Worm (Caenorhabditis elegans) whole organism, L2 larva: Measurements from ENCODE around the gene epic-3.

ENCODE experiments used
- C34F6.9 ChIP-seq: fragments of 150-350 bp; optimal IDR thresholded peaks from 2 replicates; lab custom pipeline; 2014; ENCODE audit warnings: missing biosample characterization, missing genetic modification characterization
- F13H6.1 ChIP-seq: sonication (generic microtip); optimal IDR thresholded peaks from 2 replicates; lab custom pipeline; 2016; ENCODE audit warnings: missing genetic modification characterization, missing compliant biosample characterization
- R02D3.7 ChIP-seq: fragments of 150-350 bp; optimal IDR thresholded peaks from 2 replicates; lab custom pipeline; 2014; ENCODE audit warnings: missing biosample characterization, missing genetic modification characterization
- Y55F3AM.14 ChIP-seq: fragments of 200-800 bp; sonication (Bioruptor generic); optimal IDR thresholded peaks from 2 replicates; lab custom pipeline; 2018; ENCODE audit warnings: mild to moderate bottlenecking, missing genetic modification characterization, missing compliant biosample characterization
- ZK546.5 ChIP-seq: sonication (generic microtip); optimal IDR thresholded peaks from 2 replicates; lab custom pipeline; 2017; ENCODE audit warnings: missing biosample characterization, missing genetic modification characterization
- aly-2 ChIP-seq: fragments of 150-350 bp; optimal IDR thresholded peaks from 2 replicates; lab custom pipeline; 2014; ENCODE audit warnings: missing biosample characterization, missing genetic modification characterization
- ama-1 ChIP-seq: fragments of 150-350 bp; optimal IDR thresholded peaks from 2 replicates; lab custom pipeline; 2018; ENCODE audit warnings: inconsistent platforms
- blmp-1 ChIP-seq: sonication (generic microtip); optimal IDR thresholded peaks from 2 replicates; lab custom pipeline; 2017; ENCODE audit warnings: missing genetic modification characterization, mild to moderate bottlenecking, missing compliant biosample characterization, antibody characterized with exemption, moderate library complexity; ENCODE audit not compliant: insufficient read depth
- ceh-16 ChIP-seq: fragments of 150-350 bp; optimal IDR thresholded peaks from 2 replicates; lab custom pipeline; 2014; ENCODE audit warnings: missing biosample characterization, missing genetic modification characterization
- ceh-82 ChIP-seq: fragments of 150-350 bp; optimal IDR thresholded peaks from 2 replicates; lab custom pipeline; 2014; ENCODE audit warnings: missing biosample characterization, missing genetic modification characterization
- crh-2 ChIP-seq: sonication (generic microtip); optimal IDR thresholded peaks from 2 replicates; lab custom pipeline; 2017; ENCODE audit warnings: missing biosample characterization, missing genetic modification characterization
- dmd-4 ChIP-seq: sonication (generic microtip); optimal IDR thresholded peaks from 2 replicates; lab custom pipeline; 2017; ENCODE audit warnings: missing biosample characterization, missing genetic modification characterization
- elt-1 ChIP-seq: fragments of 150-350 bp; optimal IDR thresholded peaks from 2 replicates; lab custom pipeline; 2014; ENCODE audit warnings: missing biosample characterization, missing genetic modification characterization
- elt-3 ChIP-seq: sonication (generic microtip); optimal IDR thresholded peaks from 2 replicates; lab custom pipeline; 2017; ENCODE audit warnings: missing biosample characterization, missing genetic modification characterization
- fos-1 ChIP-seq: fragments of 150-350 bp; optimal IDR thresholded peaks from 2 replicates; lab custom pipeline; 2014; ENCODE audit warnings: missing biosample characterization, missing genetic modification characterization
- gmeb-1 ChIP-seq: fragments of 150-350 bp; optimal IDR thresholded peaks from 2 replicates; lab custom pipeline; 2014; ENCODE audit warnings: missing biosample characterization, missing genetic modification characterization
- lin-13 ChIP-seq: fragments of 150-350 bp; optimal IDR thresholded peaks from 2 replicates; lab custom pipeline; 2014; ENCODE audit warnings: missing biosample characterization, missing genetic modification reagents, missing genetic modification characterization
- lin-39 ChIP-seq: fragments of 150-350 bp; optimal IDR thresholded peaks from 2 replicates; lab custom pipeline; 2014; ENCODE audit warnings: missing biosample characterization, missing genetic modification reagents, missing genetic modification characterization
- lsy-2 ChIP-seq, 2 experiments: fragments of 150-350 bp in 1 of 2; sonication (generic microtip) in 1 of 2; optimal IDR thresholded peaks; 2 replicates each; lab custom pipeline; 2014 to 2017; ENCODE audit warnings: missing biosample characterization in 2 of 2, missing genetic modification characterization in 2 of 2
- mbf-1 ChIP-seq: sonication (generic microtip); optimal IDR thresholded peaks from 2 replicates; lab custom pipeline; 2017; ENCODE audit warnings: missing biosample characterization, missing genetic modification characterization
- mdl-1 ChIP-seq, 2 experiments: fragments of 150-350 bp in 1 of 2; sonication (generic microtip) in 1 of 2; optimal IDR thresholded peaks; 2 replicates each; lab custom pipeline; 2017; ENCODE audit warnings: missing biosample characterization in 2 of 2, missing genetic modification characterization in 2 of 2
- nhr-11 ChIP-seq: fragments of 150-350 bp; optimal IDR thresholded peaks from 2 replicates; lab custom pipeline; 2014; ENCODE audit warnings: missing biosample characterization, missing genetic modification characterization
- nhr-12 ChIP-seq: fragments of 150-350 bp; optimal IDR thresholded peaks from 2 replicates; lab custom pipeline; 2014; ENCODE audit warnings: missing biosample characterization, missing genetic modification characterization
- nhr-129 ChIP-seq: fragments of 150-350 bp; optimal IDR thresholded peaks from 2 replicates; lab custom pipeline; 2014; ENCODE audit warnings: missing biosample characterization, missing genetic modification characterization
- nhr-21 ChIP-seq: fragments of 150-350 bp; optimal IDR thresholded peaks from 2 replicates; lab custom pipeline; 2014; ENCODE audit warnings: missing biosample characterization, missing genetic modification characterization
- nhr-237 ChIP-seq: fragments of 150-350 bp; optimal IDR thresholded peaks from 2 replicates; lab custom pipeline; 2014; ENCODE audit warnings: missing biosample characterization, missing genetic modification characterization
- nhr-25 ChIP-seq: fragments of 150-350 bp; sonication (generic microtip); optimal IDR thresholded peaks from 3 replicates; lab custom pipeline; 2014; ENCODE audit warnings: missing biosample characterization, missing genetic modification characterization
- peb-1 ChIP-seq: fragments of 150-350 bp; optimal IDR thresholded peaks from 2 replicates; lab custom pipeline; 2014; ENCODE audit warnings: missing biosample characterization, missing genetic modification characterization
- skn-1 ChIP-seq: sonication (generic microtip); optimal IDR thresholded peaks from 2 replicates; lab custom pipeline; 2017; ENCODE audit warnings: missing biosample characterization, missing genetic modification characterization
- sma-3 ChIP-seq: sonication (generic microtip); optimal IDR thresholded peaks from 2 replicates; lab custom pipeline; 2016; ENCODE audit warnings: missing genetic modification reagents, missing genetic modification characterization, missing compliant biosample characterization
- sma-9 ChIP-seq, 2 experiments: fragments of 150-350 bp in 1 of 2; sonication (generic microtip) in 1 of 2; optimal IDR thresholded peaks; 2 replicates each; lab custom pipeline; 2014 to 2016; ENCODE audit warnings: missing genetic modification characterization in 2 of 2, mild to moderate bottlenecking in 1 of 2, missing biosample characterization in 1 of 2, missing compliant biosample characterization in 1 of 2, missing genetic modification reagents in 1 of 2, moderate library complexity in 1 of 2
- snpc-4 ChIP-seq: fragments of 150-350 bp; optimal IDR thresholded peaks from 2 replicates; lab custom pipeline; 2014; ENCODE audit warnings: missing biosample characterization, missing genetic modification characterization
- unc-39 ChIP-seq: fragments of 150-350 bp; optimal IDR thresholded peaks from 2 replicates; lab custom pipeline; 2014; ENCODE audit warnings: missing biosample characterization, missing genetic modification characterization
- unc-55 ChIP-seq: fragments of 150-350 bp; sonication (generic microtip); optimal IDR thresholded peaks from 3 replicates; lab custom pipeline; 2014; ENCODE audit warnings: missing biosample characterization, missing genetic modification reagents, missing genetic modification characterization
- unc-62 ChIP-seq: fragments of 150-350 bp; optimal IDR thresholded peaks from 2 replicates; lab custom pipeline; 2014; ENCODE audit warnings: missing biosample characterization, missing genetic modification reagents, missing genetic modification characterization
- zag-1 ChIP-seq: fragments of 150-350 bp; optimal IDR thresholded peaks from 2 replicates; lab custom pipeline; 2014; ENCODE audit warnings: missing biosample characterization, missing genetic modification characterization
- ztf-1 ChIP-seq: fragments of 200-800 bp; sonication (Bioruptor generic); conservative IDR thresholded peaks from 2 replicates; pipeline ENCODE4 v1.3.6; 2022; ENCODE audit warnings: missing genetic modification characterization, missing compliant biosample characterization
- ztf-4 ChIP-seq: fragments of 150-350 bp; optimal IDR thresholded peaks from 2 replicates; lab custom pipeline; 2014; ENCODE audit warnings: missing biosample characterization, missing genetic modification characterization

Gene epic-3

DNA sequence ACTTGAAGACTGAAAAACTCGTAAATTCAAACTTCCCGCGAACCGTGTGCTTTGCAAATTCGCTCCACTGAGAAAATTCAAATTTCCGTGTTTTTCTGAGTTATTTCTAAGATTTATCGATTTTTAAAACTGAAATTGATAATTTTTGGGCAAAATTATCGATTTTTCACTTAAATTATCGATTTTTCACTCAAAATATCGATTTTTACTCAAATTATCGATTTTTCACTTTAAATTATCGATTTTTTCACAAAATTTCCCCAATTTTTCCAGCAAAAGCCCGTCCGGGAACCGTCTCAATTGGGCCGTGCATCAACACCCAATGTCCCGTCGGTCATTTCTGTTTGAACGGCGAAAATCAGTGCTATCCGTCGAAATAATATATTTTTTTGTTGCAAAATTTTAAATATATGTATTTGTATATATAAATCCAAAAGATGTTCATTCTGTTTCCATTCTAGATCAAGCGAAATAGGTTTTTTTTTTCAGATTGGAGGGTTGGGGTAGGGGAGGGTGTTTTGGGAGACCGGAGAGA, 3.4 kb upstream of the epic-3 start:
- TF ChIP-seq mdl-1 (tag; optimal IDR thresholded peaks at IDR 0.05; lab: Kevin White, UChicago) (no peak), snpc-4 (tag; lab: Kevin White, UChicago) (no peak)

DNA sequence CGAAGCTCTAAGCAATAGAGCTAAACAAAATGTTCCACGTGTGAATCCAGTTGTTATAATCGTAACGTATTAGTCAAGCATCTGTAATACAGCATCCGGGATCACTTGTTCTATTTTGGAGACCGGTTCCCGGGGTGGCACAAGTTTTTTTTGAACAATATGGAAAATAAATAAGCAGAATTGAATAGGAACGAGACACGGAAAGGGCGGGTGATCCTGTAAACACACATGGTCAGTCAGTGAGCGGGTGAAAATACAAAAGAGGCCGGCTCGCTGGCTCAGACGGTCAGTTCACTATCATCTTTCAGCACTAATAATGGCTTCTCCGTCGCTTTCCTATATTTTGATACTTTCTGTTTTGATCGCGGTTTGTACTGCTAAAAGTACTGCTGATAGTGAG, 1.7 kb upstream of the epic-3 start, which contains the start of gene K08D12.8:
K08D12.8 (plus strand) TSS at position 301 of the 400 bp plus-strand sequence.
- TF ChIP-seq peb-1 (tag; lab: Kevin White, UChicago), result no peak
- no peak for TF ChIP-seq gmeb-1 (tag; lab: Kevin White, UChicago)
- no peak for TF ChIP-seq ceh-82 (tag; lab: Kevin White, UChicago)
- no peak for TF ChIP-seq ztf-4 (tag; lab: Kevin White, UChicago)
- no peak for TF ChIP-seq sma-9 (GFP tag; optimal IDR thresholded peaks at IDR 0.05; lab: Kevin White, UChicago)
- no peak for TF ChIP-seq sma-9 (tag; optimal IDR thresholded peaks at IDR 0.05; lab: Kevin White, UChicago)
- TF ChIP-seq dmd-4 (tag; lab: Kevin White, UChicago), result no peak
- no peak for TF ChIP-seq lin-13
- TF ChIP-seq skn-1, result no peak
- TF ChIP-seq ztf-1 (GFP tag; lab: Robert Waterston, UW), result no peak
- TF ChIP-seq C34F6.9 (tag; lab: Kevin White, UChicago), result no peak
- no peak for TF ChIP-seq R02D3.7 (tag; lab: Kevin White, UChicago)
- no peak for TF ChIP-seq nhr-11 (tag; lab: Kevin White, UChicago)
- no peak for TF ChIP-seq zag-1 (tag; lab: Kevin White, UChicago)
- no peak for TF ChIP-seq nhr-129 (tag; lab: Kevin White, UChicago)
- TF ChIP-seq lin-39 (tag; lab: Kevin White, UChicago), result no peak
- TF ChIP-seq unc-62 (GFP tag; lab: Kevin White, UChicago), result no peak
- TF ChIP-seq mdl-1 (tag; optimal IDR thresholded peaks at IDR 0.05; lab: Kevin White, UChicago), result no peak
- no peak for TF ChIP-seq nhr-21 (tag; lab: Kevin White, UChicago)

DNA sequence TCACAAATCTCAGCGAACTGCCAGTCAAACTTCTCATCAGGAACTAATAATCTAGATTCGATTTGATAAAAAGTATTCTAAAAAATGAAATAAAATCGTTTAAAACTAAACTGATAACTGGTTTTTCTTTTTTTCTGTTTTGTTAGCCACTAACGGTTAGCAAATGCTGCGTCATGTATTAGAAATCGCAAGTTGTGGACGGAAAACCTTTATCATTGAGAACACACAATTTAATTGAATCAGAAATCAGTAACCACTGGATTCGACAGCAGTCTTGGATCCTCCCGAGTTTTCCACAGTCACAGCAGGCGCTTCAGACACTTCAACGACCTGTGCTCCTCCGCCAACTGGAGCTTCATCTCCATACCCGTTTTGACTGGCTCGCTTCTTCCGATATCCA, 1.2 kb downstream of the epic-3 start:
- TF ChIP-seq C34F6.9 (tag; lab: Kevin White, UChicago), result no peak
- TF ChIP-seq lin-39 (tag; lab: Kevin White, UChicago), result no peak
- no peak for TF ChIP-seq crh-2 (tag; lab: Kevin White, UChicago)
- no peak for TF ChIP-seq ceh-16
- no peak for TF ChIP-seq nhr-12 (tag; lab: Kevin White, UChicago)
- TF ChIP-seq ama-1, result peak; percentile 28
- TF ChIP-seq sma-3 (GFP tag; lab: Kevin White, UChicago), result peak; percentile 40
- TF ChIP-seq fos-1 (tag; lab: Kevin White, UChicago), result no peak
- TF ChIP-seq aly-2 (tag; lab: Kevin White, UChicago), result no peak
- TF ChIP-seq mdl-1 (tag; optimal IDR thresholded peaks at IDR 0.05; lab: Kevin White, UChicago), result no peak
- TF ChIP-seq nhr-237 (tag; lab: Kevin White, UChicago), result no peak
- no peak for TF ChIP-seq Y55F3AM.14 (GFP tag; lab: Kevin White, UChicago)
- TF ChIP-seq unc-55 (GFP tag; lab: Kevin White, UChicago), result no peak
- no peak for TF ChIP-seq peb-1 (tag; lab: Kevin White, UChicago)
- no peak for TF ChIP-seq blmp-1 (tag; lab: Kevin White, UChicago)
- TF ChIP-seq sma-9 (GFP tag; optimal IDR thresholded peaks at IDR 0.05; lab: Kevin White, UChicago), result no peak
- no peak for TF ChIP-seq sma-9 (tag; optimal IDR thresholded peaks at IDR 0.05; lab: Kevin White, UChicago)
- TF ChIP-seq nhr-21 (tag; lab: Kevin White, UChicago), result no peak
- TF ChIP-seq ZK546.5 (tag; lab: Kevin White, UChicago), result no peak
- TF ChIP-seq F13H6.1 (tag; lab: Kevin White, UChicago), result no peak
- TF ChIP-seq nhr-25 (tag; lab: Kevin White, UChicago), result peak; percentile 27
- no peak for TF ChIP-seq ztf-4 (tag; lab: Kevin White, UChicago)
- no peak for TF ChIP-seq snpc-4 (tag; lab: Kevin White, UChicago)

DNA sequence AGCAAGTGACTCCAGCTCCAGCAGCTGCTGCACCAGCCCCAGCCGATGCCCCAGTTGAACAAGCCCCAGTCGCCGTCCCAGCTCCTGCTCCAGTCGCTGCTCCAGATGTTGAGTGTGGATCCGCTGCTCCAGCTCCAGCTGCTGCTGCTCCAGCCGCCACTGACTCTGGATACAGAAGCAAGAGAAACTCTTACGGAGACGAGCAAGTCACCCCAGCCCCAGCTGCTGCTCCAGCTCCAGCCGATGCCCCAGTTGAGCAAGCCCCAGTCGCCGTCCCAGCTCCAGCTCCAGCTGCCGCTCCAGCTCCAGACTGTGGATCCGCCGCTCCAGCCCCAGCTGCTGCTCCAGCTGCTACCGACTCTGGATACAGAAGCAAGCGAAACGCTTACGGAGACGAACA, 2.6 kb downstream of the epic-3 start:
- TF ChIP-seq unc-39 (tag; lab: Kevin White, UChicago) (no peak), dmd-4 (tag; lab: Kevin White, UChicago) (no peak), elt-1 (tag; lab: Kevin White, UChicago) (no peak), ceh-16 (no peak), mbf-1 (tag; lab: Kevin White, UChicago) (no peak), fos-1 (tag; lab: Kevin White, UChicago) (no peak), crh-2 (tag; lab: Kevin White, UChicago) (no peak), sma-9 (GFP tag; optimal IDR thresholded peaks at IDR 0.05; lab: Kevin White, UChicago) (no peak), sma-9 (tag; optimal IDR thresholded peaks at IDR 0.05; lab: Kevin White, UChicago) (no peak), peb-1 (tag; lab: Kevin White, UChicago) (no peak), lsy-2 (tag; optimal IDR thresholded peaks at IDR 0.05; lab: Kevin White, UChicago) (no peak), unc-55 (GFP tag; lab: Kevin White, UChicago) (no peak), lin-39 (tag; lab: Kevin White, UChicago) (no peak), mdl-1 (tag; optimal IDR thresholded peaks at IDR 0.05; lab: Kevin White, UChicago) (no peak), snpc-4 (tag; lab: Kevin White, UChicago) (no peak), elt-3 (tag; lab: Kevin White, UChicago) (no peak), unc-62 (GFP tag; lab: Kevin White, UChicago) (no peak), skn-1 (no peak)
